Worm (Caenorhabditis elegans) whole organism, young adult: ENCODE results near the gene B0507.7.
A peak's percentile ranks its signal among the peaks of the same experiment; 100 is the strongest.

Experiments
- B0035.1 ChIP-seq: sonication (generic microtip); optimal IDR thresholded peaks from 2 replicates; lab custom pipeline; 2016; ENCODE audit warnings: missing genetic modification characterization, mild to moderate bottlenecking, missing compliant biosample characterization, missing genotype, missing genetic modification reagents
- C17E4.6 ChIP-seq: fragments of 200-800 bp; sonication (Bioruptor generic); IDR thresholded peaks from 2 replicates; pipeline ENCODE4 v1.3.6; 2022; ENCODE audit warnings: missing genetic modification reagents, missing genetic modification characterization, missing compliant biosample characterization
- D2030.7 ChIP-seq: fragments of 200-800 bp; sonication (Bioruptor generic); IDR thresholded peaks from 2 replicates; pipeline ENCODE4 v1.3.6; 2022; ENCODE audit warnings: missing genetic modification reagents, missing genetic modification characterization, missing compliant biosample characterization
- F37B4.10 ChIP-seq: fragments of 200-800 bp; sonication (Bioruptor generic); IDR thresholded peaks from 2 replicates; pipeline ENCODE4 v1.3.6; 2022; ENCODE audit warnings: missing genetic modification characterization, missing compliant biosample characterization
- F49E8.2 ChIP-seq: sonication (generic microtip); optimal IDR thresholded peaks from 3 replicates; lab custom pipeline; 2017; ENCODE audit warnings: missing genetic modification characterization, mild to moderate bottlenecking, missing compliant biosample characterization, antibody characterized with exemption, moderate library complexity; ENCODE audit not compliant: insufficient read depth
- F52B5.7 ChIP-seq: sonication (generic microtip); optimal IDR thresholded peaks from 2 replicates; lab custom pipeline; 2016; ENCODE audit warnings: mild to moderate bottlenecking, missing genetic modification characterization, missing compliant biosample characterization
- F55B11.4 ChIP-seq: sonication (generic microtip); optimal IDR thresholded peaks from 2 replicates; lab custom pipeline; 2016; ENCODE audit warnings: missing compliant biosample characterization, missing genetic modification characterization, borderline replicate concordance; ENCODE audit not compliant: insufficient read depth
- K11D2.4 ChIP-seq: fragments of 200-800 bp; sonication (Bioruptor generic); IDR thresholded peaks from 2 replicates; pipeline ENCODE4 v1.3.6; 2022; ENCODE audit warnings: missing genetic modification reagents, missing genetic modification characterization, missing compliant biosample characterization
- K12H6.12 ChIP-seq: fragments of 200-800 bp; sonication (Bioruptor generic); optimal IDR thresholded peaks from 2 replicates; lab custom pipeline; 2018; ENCODE audit warnings: mild to moderate bottlenecking, missing genetic modification characterization, missing compliant biosample characterization
- Y53F4B.3 ChIP-seq: fragments of 200-800 bp; sonication (Bioruptor generic); IDR thresholded peaks from 2 replicates; pipeline ENCODE4 v1.3.6; 2022; ENCODE audit warnings: missing genetic modification reagents, missing genetic modification characterization, missing compliant biosample characterization
- Y67H2A.10 ChIP-seq: fragments of 200-800 bp; sonication (Bioruptor generic); conservative IDR thresholded peaks from 2 replicates; pipeline ENCODE4 v1.3.6; 2022; ENCODE audit warnings: missing genetic modification reagents, missing genetic modification characterization, missing compliant biosample characterization
- ZK185.1 ChIP-seq: sonication (generic microtip); optimal IDR thresholded peaks from 2 replicates; lab custom pipeline; 2016; ENCODE audit warnings: mild to moderate bottlenecking, missing genetic modification characterization, missing compliant biosample characterization; ENCODE audit not compliant: poor library complexity, severe bottlenecking
- ama-1 ChIP-seq, 3 experiments: fragments of 150-350 bp in 1 of 3; sonication (generic microtip) in 2 of 3; optimal IDR thresholded peaks; 2 replicates each; lab custom pipeline; 2014 to 2018; ENCODE audit warnings: missing biosample characterization in 2 of 3, missing genetic modification characterization in 2 of 3, missing genetic modification reagents in 2 of 3
- attf-3 ChIP-seq: fragments of 200-800 bp; sonication (Bioruptor generic); conservative IDR thresholded peaks from 2 replicates; pipeline ENCODE4 v1.3.6; 2022; ENCODE audit warnings: missing genetic modification reagents, missing genetic modification characterization, missing compliant biosample characterization
- attf-5 ChIP-seq: fragments of 200-800 bp; sonication (Bioruptor generic); optimal IDR thresholded peaks from 2 replicates; lab custom pipeline; 2018; ENCODE audit warnings: mild to moderate bottlenecking, missing genetic modification characterization, missing compliant biosample characterization
- attf-6 ChIP-seq: fragments of 200-800 bp; sonication (Bioruptor generic); IDR thresholded peaks from 2 replicates; pipeline ENCODE4 v1.3.6; 2022; ENCODE audit warnings: missing genetic modification reagents, missing genetic modification characterization, missing compliant biosample characterization
- bed-2 ChIP-seq: fragments of 200-800 bp; sonication (Bioruptor generic); IDR thresholded peaks from 2 replicates; pipeline ENCODE4 v1.3.6; 2022; ENCODE audit warnings: missing genetic modification reagents, missing genetic modification characterization, missing compliant biosample characterization
- ccch-3 ChIP-seq: fragments of 200-800 bp; sonication (Bioruptor generic); optimal IDR thresholded peaks from 2 replicates; lab custom pipeline; 2018; ENCODE audit warnings: mild to moderate bottlenecking, missing genetic modification characterization, missing compliant biosample characterization
- ceh-58 ChIP-seq: fragments of 200-800 bp; sonication (Bioruptor generic); IDR thresholded peaks from 2 replicates; pipeline ENCODE4 v1.3.6; 2022; ENCODE audit warnings: missing genetic modification characterization, missing compliant biosample characterization
- dox-1 ChIP-seq: fragments of 200-800 bp; sonication (Bioruptor generic); IDR thresholded peaks from 2 replicates; pipeline ENCODE4 v1.3.6; 2022; ENCODE audit warnings: missing genetic modification reagents, missing genetic modification characterization, missing compliant biosample characterization
- efl-1 ChIP-seq: fragments of 150-350 bp; optimal IDR thresholded peaks from 2 replicates; lab custom pipeline; 2014; ENCODE audit warnings: missing biosample characterization, missing genetic modification reagents, missing genetic modification characterization
- egl-18 ChIP-seq: fragments of 200-800 bp; sonication (Bioruptor generic); IDR thresholded peaks from 2 replicates; pipeline ENCODE4 v1.3.6; 2022; ENCODE audit warnings: missing genetic modification reagents, missing genetic modification characterization, missing compliant biosample characterization
- egl-44 ChIP-seq: fragments of 200-800 bp; sonication (Bioruptor generic); IDR thresholded peaks from 2 replicates; pipeline ENCODE4 v1.3.6; 2022; ENCODE audit warnings: missing genetic modification reagents, missing genetic modification characterization, missing compliant biosample characterization
- egrh-3 ChIP-seq: fragments of 200-800 bp; sonication (Bioruptor generic); IDR thresholded peaks from 2 replicates; pipeline ENCODE4 v1.3.6; 2022; ENCODE audit warnings: missing genetic modification reagents, missing genetic modification characterization, missing compliant biosample characterization
- ekl-4 ChIP-seq: fragments of 200-800 bp; sonication (Bioruptor generic); IDR thresholded peaks from 2 replicates; pipeline ENCODE4 v1.3.6; 2022; ENCODE audit warnings: missing genetic modification reagents, missing genetic modification characterization, missing compliant biosample characterization
- ets-4 ChIP-seq: fragments of 200-800 bp; sonication (Bioruptor generic); optimal IDR thresholded peaks from 2 replicates; lab custom pipeline; 2018; ENCODE audit warnings: mild to moderate bottlenecking, missing genetic modification characterization, missing compliant biosample characterization
- hmg-1.2 ChIP-seq: fragments of 200-800 bp; sonication (Bioruptor generic); IDR thresholded peaks from 2 replicates; pipeline ENCODE4 v1.3.6; 2022; ENCODE audit warnings: missing genetic modification reagents, missing genetic modification characterization, missing compliant biosample characterization
- lin-26 ChIP-seq: fragments of 200-800 bp; sonication (Bioruptor generic); IDR thresholded peaks from 2 replicates; pipeline ENCODE4 v1.3.6; 2022; ENCODE audit warnings: missing genetic modification reagents, missing genetic modification characterization, missing compliant biosample characterization
- lin-40 ChIP-seq: sonication (generic microtip); optimal IDR thresholded peaks from 2 replicates; lab custom pipeline; 2016; ENCODE audit warnings: missing genetic modification characterization, mild to moderate bottlenecking, missing compliant biosample characterization, missing genotype, missing genetic modification reagents
- lin-54 ChIP-seq: fragments of 200-800 bp; sonication (Bioruptor generic); optimal IDR thresholded peaks from 2 replicates; lab custom pipeline; 2018; ENCODE audit warnings: mild to moderate bottlenecking, missing genetic modification characterization, missing compliant biosample characterization
- lir-1 ChIP-seq: fragments of 200-800 bp; sonication (Bioruptor generic); conservative IDR thresholded peaks from 2 replicates; pipeline ENCODE4 v1.3.6; 2022; ENCODE audit warnings: missing genetic modification reagents, missing genetic modification characterization, missing compliant biosample characterization
- lsy-27 ChIP-seq: sonication (generic microtip); optimal IDR thresholded peaks from 2 replicates; lab custom pipeline; 2017; ENCODE audit warnings: missing genetic modification characterization, mild to moderate bottlenecking, missing compliant biosample characterization, antibody characterized with exemption, missing genotype, borderline replicate concordance; ENCODE audit not compliant: insufficient read depth
- mcd-1 ChIP-seq: fragments of 200-800 bp; sonication (Bioruptor generic); IDR thresholded peaks from 2 replicates; pipeline ENCODE4 v1.3.6; 2022; ENCODE audit warnings: missing genetic modification reagents, missing genetic modification characterization, missing compliant biosample characterization
- nfya-2 ChIP-seq: fragments of 200-800 bp; sonication (Bioruptor generic); IDR thresholded peaks from 2 replicates; pipeline ENCODE4 v1.3.6; 2022; ENCODE audit warnings: missing genetic modification reagents, missing genetic modification characterization, missing compliant biosample characterization
- nfyb-1 ChIP-seq: fragments of 200-800 bp; sonication (Bioruptor generic); IDR thresholded peaks from 2 replicates; pipeline ENCODE4 v1.3.6; 2022; ENCODE audit warnings: missing genetic modification reagents, missing genetic modification characterization, missing compliant biosample characterization
- nhr-80 ChIP-seq: sonication (generic microtip); optimal IDR thresholded peaks from 2 replicates; lab custom pipeline; 2016; ENCODE audit warnings: missing genetic modification characterization, missing compliant biosample characterization
- sea-2 ChIP-seq: fragments of 200-800 bp; sonication (Bioruptor generic); IDR thresholded peaks from 2 replicates; pipeline ENCODE4 v1.3.6; 2022; ENCODE audit warnings: missing genetic modification characterization, missing compliant biosample characterization
- snpc-4 ChIP-seq, 5 experiments: fragments of 150-350 bp in 1 of 5; sonication (generic microtip) in 4 of 5; optimal IDR thresholded peaks; 2 replicates each; lab custom pipeline; 2014 to 2018; ENCODE audit warnings: missing genetic modification characterization in 5 of 5, missing biosample characterization in 3 of 5, antibody characterized with exemption in 2 of 5, mild to moderate bottlenecking in 2 of 5, missing compliant biosample characterization in 2 of 5, missing genotype in 2 of 5, moderate library complexity in 2 of 5, missing genetic modification reagents in 1 of 5
- sptf-2 ChIP-seq: fragments of 200-800 bp; sonication (Bioruptor generic); optimal IDR thresholded peaks from 2 replicates; lab custom pipeline; 2018; ENCODE audit warnings: mild to moderate bottlenecking, missing genetic modification characterization, missing compliant biosample characterization
- tbp1 ChIP-seq: fragments of 200-800 bp; sonication (Bioruptor generic); optimal IDR thresholded peaks from 2 replicates; lab custom pipeline; 2018; ENCODE audit warnings: mild to moderate bottlenecking, missing genetic modification characterization, missing compliant biosample characterization
- zfh-2 ChIP-seq: fragments of 200-800 bp; sonication (Bioruptor generic); conservative IDR thresholded peaks from 2 replicates; pipeline ENCODE4 v1.3.6; 2022; ENCODE audit warnings: missing genetic modification reagents, missing genetic modification characterization, missing compliant biosample characterization
- ztf-18 ChIP-seq: sonication (generic microtip); optimal IDR thresholded peaks from 2 replicates; lab custom pipeline; 2016; ENCODE audit warnings: missing genotype, mild to moderate bottlenecking, missing genetic modification characterization, missing compliant biosample characterization
- ztf-25 ChIP-seq: fragments of 200-800 bp; sonication (Bioruptor generic); IDR thresholded peaks from 2 replicates; pipeline ENCODE4 v1.3.6; 2022; ENCODE audit warnings: missing genetic modification reagents, missing genetic modification characterization, missing compliant biosample characterization
- ztf-6 ChIP-seq: fragments of 200-800 bp; sonication (Bioruptor generic); IDR thresholded peaks from 2 replicates; pipeline ENCODE4 v1.3.6; 2022; ENCODE audit warnings: missing genetic modification reagents, missing genetic modification characterization, missing compliant biosample characterization

The B0507.7 gene

DNA sequence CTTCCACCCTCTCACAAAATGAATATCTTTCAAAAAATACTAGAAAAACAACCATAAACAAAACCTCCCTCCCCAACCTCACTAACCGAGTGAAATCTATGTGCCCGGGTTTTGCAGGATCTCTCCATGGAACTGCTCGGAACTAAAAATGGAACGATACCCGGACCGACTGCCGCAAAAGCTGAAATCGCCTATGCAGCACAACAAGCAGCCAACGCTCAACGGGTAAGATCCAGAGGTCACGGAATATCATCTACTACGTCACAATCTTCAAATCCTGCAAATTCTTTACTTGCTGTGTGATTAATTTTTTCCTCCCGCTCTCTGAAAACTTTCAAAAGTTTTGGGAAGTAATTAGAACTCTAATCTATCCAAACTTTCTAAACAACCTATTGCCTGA is 30.8 kb upstream of the B0507.7 start:
- TF ChIP-seq attf-3 (GFP tag; lab: Robert Waterston, UW) (no peak), lir-1 (GFP tag; lab: Robert Waterston, UW) (no peak), K11D2.4 (GFP tag; lab: Robert Waterston, UW) (no peak), F49E8.2 (tag; lab: Kevin White, UChicago) (no peak), egl-18 (GFP tag; lab: Robert Waterston, UW) (no peak), sptf-2 (GFP tag; lab: Kevin White, UChicago) (no peak), ets-4 (GFP tag; lab: Kevin White, UChicago) (no peak), F52B5.7 (tag; lab: Kevin White, UChicago) (no peak), ekl-4 (GFP tag; lab: Robert Waterston, UW) (no peak), lin-26 (GFP tag; lab: Robert Waterston, UW) (no peak), Y53F4B.3 (no peak), efl-1 (GFP tag; lab: Kevin White, UChicago) (no peak), ceh-58 (GFP tag; lab: Robert Waterston, UW) (no peak), ztf-18 (tag; lab: Kevin White, UChicago) (no peak), lsy-27 (no peak), F55B11.4 (tag; lab: Kevin White, UChicago) (no peak), ztf-25 (GFP tag; lab: Robert Waterston, UW) (no peak), attf-6 (GFP tag; lab: Robert Waterston, UW) (no peak), Y67H2A.10 (GFP tag; lab: Robert Waterston, UW) (no peak)

ce11 chrV:8786245-8786644 is 27.7 kb upstream of the B0507.7 start, which contains the start of gene sup-37:
TSS of gene sup-37 (plus strand) at chrV:8786545.
- TF ChIP-seq ZK185.1, result no peak
- TF ChIP-seq B0035.1, result no peak
- TF ChIP-seq ztf-6 (GFP tag; lab: Robert Waterston, UW), result no peak
- no peak for TF ChIP-seq Y67H2A.10 (GFP tag; lab: Robert Waterston, UW)
- no peak for TF ChIP-seq nfya-2
- TF ChIP-seq ccch-3 (GFP tag; lab: Kevin White, UChicago), result no peak

DNA sequence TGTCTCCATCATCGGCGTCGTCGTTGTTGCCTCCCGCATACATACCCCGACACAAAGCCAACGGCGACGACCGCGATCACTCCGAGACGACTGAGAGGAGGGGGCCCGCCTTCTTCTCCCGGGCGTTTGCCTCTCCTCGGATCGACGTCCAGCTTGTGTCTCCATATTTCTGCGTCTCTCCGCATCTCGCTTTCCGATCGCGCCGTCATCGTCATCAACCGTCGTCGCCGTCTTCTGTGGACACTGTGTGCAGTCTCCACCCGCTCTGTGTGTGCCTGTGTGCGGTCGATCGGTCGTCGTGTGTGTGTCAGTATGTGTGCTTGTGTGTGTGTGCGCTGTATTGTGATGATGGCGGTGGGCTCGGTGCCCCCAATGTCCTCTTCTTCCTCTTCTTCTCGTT is 27.0 kb upstream of the B0507.7 start:
- peak; percentile 7 for TF ChIP-seq lin-40 (tag; lab: Kevin White, UChicago)
- no peak for TF ChIP-seq lin-54
- peak; percentile 68 for TF ChIP-seq attf-5 (GFP tag; lab: Kevin White, UChicago)
- peak; percentile 8 for TF ChIP-seq tbp1 (GFP tag; lab: Kevin White, UChicago)
- TF ChIP-seq egl-44 (GFP tag; lab: Robert Waterston, UW), result peak; percentile 43; the same call in 1 of the 2 replicates
- TF ChIP-seq F37B4.10, result 0 out of 2 replicates have a peak, but pooled peaks have one; percentile 17
- TF ChIP-seq ztf-18 (tag; lab: Kevin White, UChicago), result peak; percentile 14
- TF ChIP-seq mcd-1 (GFP tag; lab: Robert Waterston, UW), result peak; percentile 58
- no peak for TF ChIP-seq lir-1 (GFP tag; lab: Robert Waterston, UW)
- TF ChIP-seq C17E4.6 (GFP tag; lab: Robert Waterston, UW), result no peak
- 0 out of 2 replicates have a peak, but pooled peaks have one; percentile 34 for TF ChIP-seq K11D2.4 (GFP tag; lab: Robert Waterston, UW)
- peak; percentile 59; the same call in 1 of the 2 replicates for TF ChIP-seq dox-1 (GFP tag; lab: Robert Waterston, UW)
- TF ChIP-seq ama-1 (optimal IDR thresholded peaks at IDR 0.05; lab: Kevin White, UChicago), result no peak
- no peak for TF ChIP-seq ama-1 (GFP tag; optimal IDR thresholded peaks at IDR 0.05; lab: Kevin White, UChicago)
- TF ChIP-seq D2030.7 (GFP tag; lab: Robert Waterston, UW), result 0 out of 2 replicates have a peak, but pooled peaks have one; percentile 25
- TF ChIP-seq K12H6.12, result peak; percentile 54
- TF ChIP-seq hmg-1.2, result 0 out of 2 replicates have a peak, but pooled peaks have one; percentile 31
- TF ChIP-seq zfh-2 (GFP tag; lab: Robert Waterston, UW), result peak; percentile 100
- peak; percentile 75 for TF ChIP-seq nhr-80 (tag; lab: Kevin White, UChicago)
- peak; percentile 80; the same call in 1 of the 2 replicates for TF ChIP-seq egrh-3 (GFP tag; lab: Robert Waterston, UW)
- 0 out of 2 replicates have a peak, but pooled peaks have one; percentile 19 for TF ChIP-seq sea-2 (GFP tag; lab: Robert Waterston, UW)
- TF ChIP-seq nfyb-1 (GFP tag; lab: Robert Waterston, UW), result 0 out of 2 replicates have a peak, but pooled peaks have one; percentile 57
- 0 out of 2 replicates have a peak, but pooled peaks have one; percentile 47 for TF ChIP-seq bed-2 (GFP tag; lab: Robert Waterston, UW)
- no peak for TF ChIP-seq snpc-4 (GFP tag; optimal IDR thresholded peaks at IDR 0.05; lab: Kevin White, UChicago)
- TF ChIP-seq snpc-4 (tag; optimal IDR thresholded peaks at IDR 0.05; lab: Kevin White, UChicago), result peak in 1 of 4 experiments; percentile 2
- no peak for TF ChIP-seq B0035.1
